Fruit fly (Drosophila melanogaster) whole organism, larva: ENCODE results near the gene CG1792.

Experiments used
- noc ChIP-seq: fragments of 200-800 bp; sonication (Bioruptor generic); optimal IDR thresholded peaks from 3 replicates; lab custom pipeline; 2019; ENCODE audit warnings: missing biosample characterization, mild to moderate bottlenecking, missing genetic modification characterization, moderate library complexity

Gene CG1792

dm6 chr3R:31604409-31605116, 11.5 kb upstream of the CG1792 start:
- TF ChIP-seq noc (tag; lab: Kevin White, UChicago) = no peak

dm6 chr3R:31605117-31605432, 11.0 kb upstream of the CG1792 start:
- TF ChIP-seq noc (tag; lab: Kevin White, UChicago) = no peak

- no peak for TF ChIP-seq noc (tag; lab: Kevin White, UChicago)
Measured at dm6 chr3R:31605790-31606189, 10.3 kb upstream of the CG1792 start.

- TF ChIP-seq noc (tag; lab: Kevin White, UChicago) = no peak
Measured at dm6 chr3R:31606242-31607143, 9.6 kb upstream of the CG1792 start.

dm6 chr3R:31607287-31607849, 8.7 kb upstream of the CG1792 start:
- no peak for TF ChIP-seq noc (tag; lab: Kevin White, UChicago)

dm6 chr3R:31608030-31608429, 8.1 kb upstream of the CG1792 start:
- no peak for TF ChIP-seq noc (tag; lab: Kevin White, UChicago)

- TF ChIP-seq noc (tag; lab: Kevin White, UChicago) = peak; percentile 57
Measured at dm6 chr3R:31608438-31609188, 7.5 kb upstream of the CG1792 start.

- no peak for TF ChIP-seq noc (tag; lab: Kevin White, UChicago)
Measured at dm6 chr3R:31609413-31610054, 6.6 kb upstream of the CG1792 start.

dm6 chr3R:31610639-31611594, 5.2 kb upstream of the CG1792 start, which contains the start of gene Med:
Med (plus strand) TSS chr3R:31611046.
- TF ChIP-seq noc (tag; lab: Kevin White, UChicago) = no peak

- TF ChIP-seq noc (tag; lab: Kevin White, UChicago) = no peak
Measured at dm6 chr3R:31612564-31612963, 3.5 kb upstream of the CG1792 start, which contains the start of gene CycG. CycG (minus strand) TSS chr3R:31612664.

dm6 chr3R:31617801-31618200, 1.7 kb downstream of the CG1792 start, which contains the start of gene pasha:
pasha (plus strand) TSS chr3R:31617977.
- no peak for TF ChIP-seq noc (tag; lab: Kevin White, UChicago)

- TF ChIP-seq noc (tag; lab: Kevin White, UChicago) = no peak
Measured at dm6 chr3R:31621814-31622213, 5.7 kb downstream of the CG1792 start, which contains the start of gene kek6. kek6 (plus strand) TSS chr3R:31622136.

- no peak for TF ChIP-seq noc (tag; lab: Kevin White, UChicago)
Measured at dm6 chr3R:31622648-31623047, 6.5 kb downstream of the CG1792 start.

- TF ChIP-seq noc (tag; lab: Kevin White, UChicago) = no peak
Measured at dm6 chr3R:31626237-31626636, 10.1 kb downstream of the CG1792 start.
